Worm (Caenorhabditis elegans): ENCODE data around the gene ubc-26.

DNA sequence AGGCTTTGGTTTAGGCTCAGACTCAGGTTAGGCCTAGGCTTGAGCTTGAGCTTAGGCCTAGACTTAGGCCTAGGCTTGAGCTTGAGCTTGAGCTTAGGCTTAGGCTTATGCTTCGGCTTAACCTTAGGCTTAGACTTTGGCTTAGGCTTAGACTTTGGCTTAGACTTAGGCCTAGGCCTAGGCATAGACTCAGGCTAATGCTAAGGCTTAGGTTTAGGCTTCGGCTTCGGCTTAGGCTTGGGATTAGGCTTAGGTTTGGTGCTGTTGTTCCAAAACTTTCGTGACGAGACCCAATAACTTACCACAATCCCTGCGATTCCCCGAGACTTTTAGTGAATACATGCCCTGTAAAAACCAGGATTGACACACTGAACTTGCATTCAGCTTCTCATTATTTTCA, 39.5 kb upstream of the ubc-26 start:
- TF ChIP-seq daf-16 (GFP tag; optimal IDR thresholded peaks at IDR 0.05) (no peak), daf-16 (tag; optimal IDR thresholded peaks at IDR 0.05) (no peak), ztf-11 (tag; optimal IDR thresholded peaks at IDR 0.05) (no peak), lin-29 (GFP tag; IDR thresholded peaks at IDR 0.05) (no peak), lsy-2 (tag; optimal IDR thresholded peaks at IDR 0.05) (no peak), mep-1 (tag; optimal IDR thresholded peaks at IDR 0.05) (no peak), pha-4 (GFP tag; IDR thresholded peaks at IDR 0.05) (no peak), pha-4 (tag; optimal IDR thresholded peaks at IDR 0.05) (no peak), unc-62 (GFP tag; optimal IDR thresholded peaks at IDR 0.05 in 1 of 2) (no peak), unc-62 (tag; optimal IDR thresholded peaks at IDR 0.05) (no peak)
